Fruit fly (Drosophila melanogaster) whole organism: ENCODE measurements around the gene CG6283.

Experiments used
- CG8478 ChIP-seq: fragments of >200 bp; optimal IDR thresholded peaks from 2 replicates; lab custom pipeline; 2018; ENCODE audit warnings: inconsistent platforms
- Dll ChIP-seq: fragments of >200 bp; optimal IDR thresholded peaks from 2 replicates; lab custom pipeline; 2017
- EcR ChIP-seq, 2 experiments: fragments of >200 bp; optimal IDR thresholded peaks; 2 replicates each; lab custom pipeline; 2017; ENCODE audit warnings: missing biosample characterization in 2 of 2, missing genetic modification characterization in 2 of 2, missing genetic modification reagents in 2 of 2
- pan ChIP-seq: fragments of >200 bp; optimal IDR thresholded peaks from 2 replicates; lab custom pipeline; 2017
- psq ChIP-seq: fragments of >200 bp; optimal IDR thresholded peaks from 2 replicates; lab custom pipeline; 2017
- usp ChIP-seq: fragments of >200 bp; optimal IDR thresholded peaks from 2 replicates; lab custom pipeline; 2017; ENCODE audit warnings: missing biosample characterization, missing genetic modification characterization, mixed read lengths

- TF ChIP-seq pan (no peak), psq (no peak), EcR (GFP tag; optimal IDR thresholded peaks at IDR 0.05; lab: Kevin White, UChicago) (no peak), usp (GFP tag; lab: Kevin White, UChicago) (no peak), CG8478 (lab: Kevin White, UChicago) (no peak), Dll (lab: Kevin White, UChicago) (peak; percentile 71)
These were observed 48.8 kb upstream of the CG6283 start, which contains the start of gene spz for dm6 chr3R:27069810-27070625.
